Fruit fly (Drosophila melanogaster): ENCODE results near the gene up.
A peak's percentile ranks its signal among the peaks of the same experiment; 100 is the strongest.

up gene

dm6 chrX:13568127-13568526 lies 34.3 kb downstream of the up start:
- no peak for TF ChIP-seq CG12768 (GFP tag; optimal IDR thresholded peaks at IDR 0.05)
- TF ChIP-seq CG1620 (GFP tag; optimal IDR thresholded peaks at IDR 0.05): peak; percentile 45
- peak; percentile 47 for TF ChIP-seq CG7101 (tag; optimal IDR thresholded peaks at IDR 0.05)
- no peak for TF ChIP-seq kay (GFP tag; ENCODE audit: borderline replicate concordance)
- TF ChIP-seq pad (GFP tag; optimal IDR thresholded peaks at IDR 0.05): peak; percentile 31
- TF ChIP-seq CG14711 (tag; optimal IDR thresholded peaks at IDR 0.05): peak; percentile 67
- TF ChIP-seq CG5204 (GFP tag; optimal IDR thresholded peaks at IDR 0.05): peak; percentile 11
- no peak for TF ChIP-seq CG11617 (GFP tag; optimal IDR thresholded peaks at IDR 0.05)
- peak; percentile 86 for TF ChIP-seq bab1 (GFP tag; optimal IDR thresholded peaks at IDR 0.05)
- peak; percentile 0 for TF ChIP-seq CG33017 (tag; optimal IDR thresholded peaks at IDR 0.05)
- TF ChIP-seq ovo (GFP tag; optimal IDR thresholded peaks at IDR 0.05): no peak
- no peak for TF ChIP-seq Crg-1 (GFP tag; optimal IDR thresholded peaks at IDR 0.05)
- peak; percentile 12 for TF ChIP-seq Mnt (GFP tag; optimal IDR thresholded peaks at IDR 0.05)

DNA sequence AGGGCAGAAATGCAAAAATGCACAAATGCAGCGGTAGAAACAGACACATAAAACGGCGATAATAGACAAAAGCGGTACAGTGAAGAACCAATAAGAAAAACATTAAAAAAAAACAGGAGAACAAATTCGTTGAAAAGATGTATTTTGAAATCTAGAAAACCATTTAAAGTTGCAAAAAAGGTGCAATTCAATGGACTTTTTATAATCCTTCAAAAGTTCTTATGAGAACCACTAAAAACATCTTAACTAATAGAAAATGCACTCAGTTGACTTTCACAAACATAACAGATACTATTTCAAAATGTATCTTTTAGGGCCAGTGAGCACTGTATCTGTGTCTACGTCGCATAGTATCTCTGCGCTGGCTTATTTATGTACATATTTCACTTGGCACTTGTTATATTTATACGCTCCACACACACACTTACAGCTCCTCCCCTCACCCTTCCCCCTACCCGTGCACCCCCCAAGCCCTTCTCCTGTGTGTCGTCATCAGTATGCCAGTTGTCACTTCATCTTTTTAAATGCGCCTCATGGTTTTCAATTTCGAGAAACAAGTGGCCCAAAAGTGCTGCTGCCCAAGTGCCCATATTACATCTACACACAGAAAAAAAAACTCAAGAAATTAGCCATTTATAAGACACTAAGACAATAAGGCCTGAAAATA lies 36.8 kb downstream of the up start:
- TF ChIP-seq tj (GFP tag; optimal IDR thresholded peaks at IDR 0.05): peak; percentile 45
- peak; percentile 39 for TF ChIP-seq bab1 (GFP tag; optimal IDR thresholded peaks at IDR 0.05)
- peak; percentile 5 for TF ChIP-seq toe (GFP tag; optimal IDR thresholded peaks at IDR 0.05)
- TF ChIP-seq Mnt (GFP tag; optimal IDR thresholded peaks at IDR 0.05): no peak
- peak; percentile 11 for TF ChIP-seq CG7101 (tag; optimal IDR thresholded peaks at IDR 0.05)

dm6 chrX:13563483-13564443 lies 38.6 kb downstream of the up start, which contains the start of the genes CG46311 and Tpst:
Gene CG46311 (plus strand): TSS chrX:13563823.
Gene Tpst (plus strand): TSS chrX:13563823.
- peak; percentile 45 for TF ChIP-seq cic (GFP tag; optimal IDR thresholded peaks at IDR 0.05)
- TF ChIP-seq Mnt (GFP tag; optimal IDR thresholded peaks at IDR 0.05): peak; percentile 54
- TF ChIP-seq cnc (optimal IDR thresholded peaks at IDR 0.05): no peak
- peak; percentile 16 for TF ChIP-seq toe (GFP tag; optimal IDR thresholded peaks at IDR 0.05)
- peak; percentile 1 for TF ChIP-seq CG5204 (GFP tag; optimal IDR thresholded peaks at IDR 0.05)
- no peak for TF ChIP-seq CG33017 (tag; optimal IDR thresholded peaks at IDR 0.05)
- TF ChIP-seq CG11617 (GFP tag; optimal IDR thresholded peaks at IDR 0.05): no peak
- peak; percentile 36 for TF ChIP-seq pad (GFP tag; optimal IDR thresholded peaks at IDR 0.05)
- TF ChIP-seq bab1 (GFP tag; optimal IDR thresholded peaks at IDR 0.05): peak; percentile 92
- TF ChIP-seq CG7101 (tag; optimal IDR thresholded peaks at IDR 0.05): peak; percentile 59
- peak; percentile 73 for TF ChIP-seq Hr96 (GFP tag; optimal IDR thresholded peaks at IDR 0.05)
- TF ChIP-seq CG1620 (GFP tag; optimal IDR thresholded peaks at IDR 0.05): peak; percentile 62
- no peak for TF ChIP-seq CG12768 (GFP tag; optimal IDR thresholded peaks at IDR 0.05)
- no peak for TF ChIP-seq kay (GFP tag; ENCODE audit: borderline replicate concordance)
- no peak for TF ChIP-seq Clk (GFP tag; optimal IDR thresholded peaks at IDR 0.05)
- TF ChIP-seq tj (GFP tag; optimal IDR thresholded peaks at IDR 0.05): peak; percentile 69
- peak; percentile 36 for TF ChIP-seq ovo (GFP tag; optimal IDR thresholded peaks at IDR 0.05)
- peak; percentile 22 for TF ChIP-seq CG14711 (tag; optimal IDR thresholded peaks at IDR 0.05)
- TF ChIP-seq Crg-1 (GFP tag; optimal IDR thresholded peaks at IDR 0.05): peak; percentile 71
- no peak for TF ChIP-seq CG7045 (GFP tag; optimal IDR thresholded peaks at IDR 0.05)

DNA sequence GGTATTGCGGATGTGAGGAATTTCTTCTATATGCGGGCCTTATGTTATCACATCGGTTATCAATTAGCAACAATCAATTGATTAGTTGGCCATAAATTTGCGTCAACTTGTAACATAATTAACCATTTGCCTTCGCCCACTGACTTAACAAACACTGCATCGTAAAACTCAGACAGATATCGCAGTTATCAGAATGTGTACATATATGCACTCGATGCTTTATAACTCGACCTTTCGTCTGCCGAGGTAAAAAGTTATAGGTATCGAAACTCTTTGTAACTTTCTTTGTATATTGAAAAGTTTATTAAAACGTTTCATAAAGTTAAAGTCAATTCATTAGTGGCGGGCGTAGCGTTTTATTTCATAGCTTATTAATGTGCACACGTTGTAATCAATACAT lies 39.3 kb downstream of the up start:
- TF ChIP-seq pad (GFP tag; optimal IDR thresholded peaks at IDR 0.05) (no peak), kay (GFP tag; ENCODE audit: borderline replicate concordance) (peak; percentile 54), cic (GFP tag; optimal IDR thresholded peaks at IDR 0.05) (no peak), Hr96 (GFP tag; optimal IDR thresholded peaks at IDR 0.05) (no peak)

- TF ChIP-seq Mnt (GFP tag; optimal IDR thresholded peaks at IDR 0.05): no peak
- TF ChIP-seq ovo (GFP tag; optimal IDR thresholded peaks at IDR 0.05): no peak
- TF ChIP-seq CG11617 (GFP tag; optimal IDR thresholded peaks at IDR 0.05): no peak
- no peak for TF ChIP-seq cic (GFP tag; optimal IDR thresholded peaks at IDR 0.05)
- TF ChIP-seq CG7101 (tag; optimal IDR thresholded peaks at IDR 0.05): no peak
- no peak for TF ChIP-seq kay (GFP tag; ENCODE audit: borderline replicate concordance)
- no peak for TF ChIP-seq tj (GFP tag; optimal IDR thresholded peaks at IDR 0.05)
- no peak for TF ChIP-seq CG7045 (GFP tag; optimal IDR thresholded peaks at IDR 0.05)
- no peak for TF ChIP-seq toe (GFP tag; optimal IDR thresholded peaks at IDR 0.05)
Observed at dm6 chrX:13561371-13561770, 41.0 kb downstream of the up start, which contains the start of gene CG32633. Gene CG32633 (plus strand): TSS chrX:13561671.

dm6 chrX:13556172-13556571 lies 46.2 kb downstream of the up start, which contains the start of gene CG32631:
Gene CG32631 (plus strand): TSS chrX:13556472.
- no peak for TF ChIP-seq Clk (GFP tag; optimal IDR thresholded peaks at IDR 0.05)
- TF ChIP-seq cic (GFP tag; optimal IDR thresholded peaks at IDR 0.05): no peak
- no peak for TF ChIP-seq Crg-1 (GFP tag; optimal IDR thresholded peaks at IDR 0.05)
- no peak for TF ChIP-seq CG12768 (GFP tag; optimal IDR thresholded peaks at IDR 0.05)
- TF ChIP-seq Mnt (GFP tag; optimal IDR thresholded peaks at IDR 0.05): no peak
- TF ChIP-seq cnc (optimal IDR thresholded peaks at IDR 0.05): no peak
- no peak for TF ChIP-seq Hr96 (GFP tag; optimal IDR thresholded peaks at IDR 0.05)
- TF ChIP-seq toe (GFP tag; optimal IDR thresholded peaks at IDR 0.05): no peak
- TF ChIP-seq CG7045 (GFP tag; optimal IDR thresholded peaks at IDR 0.05): no peak
- no peak for TF ChIP-seq CG11617 (GFP tag; optimal IDR thresholded peaks at IDR 0.05)
- no peak for TF ChIP-seq CG33017 (tag; optimal IDR thresholded peaks at IDR 0.05)
- TF ChIP-seq tj (GFP tag; optimal IDR thresholded peaks at IDR 0.05): no peak
- TF ChIP-seq CG14711 (tag; optimal IDR thresholded peaks at IDR 0.05): no peak
- TF ChIP-seq CG5204 (GFP tag; optimal IDR thresholded peaks at IDR 0.05): no peak
- no peak for TF ChIP-seq bab1 (GFP tag; optimal IDR thresholded peaks at IDR 0.05)
- TF ChIP-seq CG7101 (tag; optimal IDR thresholded peaks at IDR 0.05): no peak
- no peak for TF ChIP-seq kay (GFP tag; ENCODE audit: borderline replicate concordance)
- TF ChIP-seq pad (GFP tag; optimal IDR thresholded peaks at IDR 0.05): no peak

All from whole organism, adult.